Fruit fly (Drosophila melanogaster) whole organism, wandering third instar larva: Measurements from ENCODE around the gene ATPsynG.

Experiments
- CG32264 ChIP-seq: fragments of 200-800 bp; sonication (Bioruptor generic); optimal IDR thresholded peaks from 2 replicates; lab custom pipeline; 2016; ENCODE audit warnings: missing biosample characterization, missing genetic modification characterization
- CrebA ChIP-seq: fragments of 200-800 bp; sonication (Bioruptor generic); optimal IDR thresholded peaks from 2 replicates; lab custom pipeline; 2016; ENCODE audit warnings: missing biosample characterization, mild to moderate bottlenecking, missing genetic modification characterization, borderline replicate concordance
- Dif ChIP-seq: fragments of 200-275, 200-300 bp; sonication (Bioruptor generic); optimal IDR thresholded peaks from 2 replicates; lab custom pipeline; 2018; ENCODE audit warnings: missing biosample characterization, missing genetic modification characterization; ENCODE audit not compliant: partially characterized antibody
- Hr78 ChIP-seq: fragments of >200 bp; optimal IDR thresholded peaks from 2 replicates; lab custom pipeline; 2017; ENCODE audit warnings: missing biosample characterization, missing genetic modification characterization
- Hr83 ChIP-seq: fragments of 200-300 bp; sonication (Bioruptor generic); optimal IDR thresholded peaks from 2 replicates; lab custom pipeline; 2016; ENCODE audit warnings: missing biosample characterization, mild to moderate bottlenecking, missing genetic modification characterization, moderate library complexity; ENCODE audit not compliant: poor library complexity, severe bottlenecking
- Myc ChIP-seq: fragments of >200 bp; optimal IDR thresholded peaks from 2 replicates; lab custom pipeline; 2017
- br ChIP-seq: fragments of 200-800 bp; sonication (Bioruptor generic); optimal IDR thresholded peaks from 2 replicates; lab custom pipeline; 2016; ENCODE audit warnings: missing biosample characterization, missing genetic modification characterization
- foxo ChIP-seq, 2 experiments: fragments of 200-800 bp; sonication (Bioruptor generic); optimal IDR thresholded peaks; 2 replicates in 1 of 2; 3 replicates in 1 of 2; lab custom pipeline; 2016 to 2017; ENCODE audit warnings: missing biosample characterization in 2 of 2, missing genetic modification characterization in 2 of 2
- fru ChIP-seq: fragments of 200-800 bp; sonication (Bioruptor generic); optimal IDR thresholded peaks from 3 replicates; lab custom pipeline; 2016; ENCODE audit warnings: missing biosample characterization, mild to moderate bottlenecking, missing genetic modification characterization
- h ChIP-seq: fragments of 200-800 bp; sonication (Bioruptor generic); optimal IDR thresholded peaks from 3 replicates; lab custom pipeline; 2016; ENCODE audit warnings: missing biosample characterization, mild to moderate bottlenecking, missing genetic modification characterization
- pan ChIP-seq: fragments of >200 bp; optimal IDR thresholded peaks from 2 replicates; lab custom pipeline; 2017
- rgr ChIP-seq: fragments of 200-800 bp; sonication (Bioruptor generic); optimal IDR thresholded peaks from 3 replicates; lab custom pipeline; 2016; ENCODE audit warnings: missing biosample characterization, mild to moderate bottlenecking, missing genetic modification characterization
- usp ChIP-seq: fragments of >200 bp; optimal IDR thresholded peaks from 2 replicates; lab custom pipeline; 2017; ENCODE audit warnings: missing biosample characterization, missing genetic modification characterization

DNA sequence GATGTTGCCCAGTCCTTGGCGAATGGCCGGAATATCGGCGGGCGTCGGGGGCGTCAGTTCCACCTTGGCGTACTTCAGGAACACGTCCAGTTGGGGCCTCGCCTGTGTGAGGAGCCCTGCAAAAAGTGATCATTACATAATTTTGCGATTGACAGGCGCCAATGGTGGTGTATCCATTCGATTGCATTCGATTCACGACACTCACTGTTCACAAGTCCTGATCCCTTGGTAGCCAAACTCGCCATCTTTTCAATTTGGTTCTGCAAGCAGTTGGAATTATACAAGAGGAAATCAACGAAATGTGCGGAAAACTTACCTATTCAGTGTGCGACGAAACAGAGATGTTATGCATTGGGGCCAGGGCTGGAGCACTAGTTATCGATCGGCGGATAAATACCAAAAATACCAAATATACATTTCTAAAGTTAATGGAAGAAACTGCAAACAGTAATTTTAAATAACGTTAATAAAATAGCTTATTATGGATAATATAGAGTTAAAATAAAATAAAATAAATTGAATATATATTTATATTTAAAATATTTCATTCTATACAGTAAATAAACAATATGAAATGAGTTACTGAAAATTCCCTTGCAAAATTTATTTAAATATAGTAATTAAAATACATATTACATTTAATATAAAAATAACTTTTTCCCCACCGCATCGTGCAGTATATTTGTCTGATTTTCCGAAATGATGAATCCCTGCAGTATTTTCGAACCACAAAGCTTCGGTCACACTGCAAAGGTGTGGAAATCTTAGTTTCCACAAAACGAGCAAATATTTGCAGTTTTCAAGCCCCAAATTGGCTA lies at the start of gene ATPsynG, which contains the start of gene SCAR:
- TF ChIP-seq rgr: no peak
- no peak for TF ChIP-seq CrebA (GFP tag; lab: Kevin White, UChicago)
- no peak for TF ChIP-seq pan (lab: Kevin White, UChicago)
- TF ChIP-seq CG32264 (GFP tag; lab: Kevin White, UChicago): no peak
- TF ChIP-seq br: no peak
- TF ChIP-seq fru (GFP tag; lab: Kevin White, UChicago): no peak
- no peak for TF ChIP-seq Myc (lab: Kevin White, UChicago)
- no peak for TF ChIP-seq h
- no peak for TF ChIP-seq foxo (GFP tag; optimal IDR thresholded peaks at IDR 0.05; lab: Kevin White, UChicago)
- no peak for TF ChIP-seq Dif (GFP tag; lab: Kevin White, UChicago)
- TF ChIP-seq Hr83 (GFP tag; lab: Kevin White, UChicago): no peak
- TF ChIP-seq Hr78 (GFP tag; lab: Kevin White, UChicago): no peak
- TF ChIP-seq usp (GFP tag; lab: Kevin White, UChicago): no peak
